Fruit fly (Drosophila melanogaster): ENCODE results near the gene Sytalpha.

Gene Sytalpha

DNA sequence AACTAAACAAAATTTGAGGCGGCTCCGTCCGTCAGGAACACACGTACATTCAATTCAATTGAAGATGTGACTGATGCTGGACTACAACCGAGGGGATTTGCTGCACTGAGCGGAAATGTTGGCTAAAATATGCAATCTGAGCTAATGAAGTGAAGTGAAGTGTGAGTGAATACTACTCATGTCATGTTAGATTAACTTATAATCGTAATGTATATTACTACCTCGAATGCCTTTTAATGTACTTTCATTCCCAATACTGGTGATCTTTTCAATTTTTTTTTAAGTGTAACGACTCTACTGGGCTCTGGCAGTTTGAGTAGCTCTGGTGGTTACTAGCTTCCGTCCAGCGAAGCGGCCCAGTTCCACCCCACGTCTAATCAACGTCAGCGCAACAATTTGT is 9.1 kb upstream of the Sytalpha start (continued):
- TF ChIP-seq NfI (GFP tag; optimal IDR thresholded peaks at IDR 0.05) (peak; percentile 2), CG12942 (GFP tag; optimal IDR thresholded peaks at IDR 0.05) (no peak), Dbx (GFP tag; IDR thresholded peaks at IDR 0.05) (no peak), CG9876 (GFP tag; optimal IDR thresholded peaks at IDR 0.05) (no peak), CkIIα-i1 (GFP tag; IDR thresholded peaks at IDR 0.05) (no peak), CG10267 (tag; optimal IDR thresholded peaks at IDR 0.05) (peak; percentile 22), C15 (GFP tag; IDR thresholded peaks at IDR 0.05) (no peak), HHEX (GFP tag; optimal IDR thresholded peaks at IDR 0.05) (no peak), CG32772 (GFP tag; IDR thresholded peaks at IDR 0.05) (no peak), CG2712 (tag; optimal IDR thresholded peaks at IDR 0.05) (peak; percentile 35), ro (GFP tag; IDR thresholded peaks at IDR 0.05) (no peak), wek (GFP tag; optimal IDR thresholded peaks at IDR 0.05) (peak; percentile 3), CG3407 (GFP tag; optimal IDR thresholded peaks at IDR 0.05) (peak; percentile 48), CG12769 (tag; optimal IDR thresholded peaks at IDR 0.05) (peak; percentile 24), fd102C (GFP tag; optimal IDR thresholded peaks at IDR 0.05) (no peak), CG12391 (tag; optimal IDR thresholded peaks at IDR 0.05) (peak; percentile 62), zf30C (GFP tag; optimal IDR thresholded peaks at IDR 0.05) (peak; percentile 75), az2 (GFP tag; optimal IDR thresholded peaks at IDR 0.05) (peak; percentile 51), gsb-n (tag; optimal IDR thresholded peaks at IDR 0.05) (peak; percentile 63), grn (GFP tag; optimal IDR thresholded peaks at IDR 0.05) (no peak), Nf-YA (GFP tag; IDR thresholded peaks at IDR 0.05) (no peak), kni (GFP tag; optimal IDR thresholded peaks at IDR 0.05) (no peak), CG4282 (GFP tag; optimal IDR thresholded peaks at IDR 0.05) (no peak), ATbp (GFP tag; optimal IDR thresholded peaks at IDR 0.05) (peak; percentile 58), D19B (GFP tag; optimal IDR thresholded peaks at IDR 0.05) (no peak), gce (GFP tag; IDR thresholded peaks at IDR 0.05) (no peak), BEAF-32 (GFP tag; optimal IDR thresholded peaks at IDR 0.05) (no peak), gcm (GFP tag; optimal IDR thresholded peaks at IDR 0.05) (peak; percentile 54), CG18476 (GFP tag; optimal IDR thresholded peaks at IDR 0.05) (peak; percentile 23), CG17361 (GFP tag; IDR thresholded peaks at IDR 0.05) (no peak), CG13775 (GFP tag; optimal IDR thresholded peaks at IDR 0.05) (no peak), Awh (GFP tag; IDR thresholded peaks at IDR 0.05) (no peak), ranshi (GFP tag; IDR thresholded peaks at IDR 0.05) (no peak), CG17568 (GFP tag; optimal IDR thresholded peaks at IDR 0.05) (no peak), CG14014 (GFP tag; IDR thresholded peaks at IDR 0.05) (0 out of 2 replicates have a peak, but pooled peaks have one; percentile 8), CG15269 (tag; optimal IDR thresholded peaks at IDR 0.05) (peak; percentile 32), CG7556 (GFP tag; optimal IDR thresholded peaks at IDR 0.05) (peak; percentile 65), YL-1 (GFP tag; optimal IDR thresholded peaks at IDR 0.05) (no peak), zfh2 (GFP tag; optimal IDR thresholded peaks at IDR 0.05) (no peak), caup (GFP tag; optimal IDR thresholded peaks at IDR 0.05; ENCODE audit: severe bottlenecking) (peak; percentile 3), pfk (GFP tag; optimal IDR thresholded peaks at IDR 0.05) (no peak), CG7786 (GFP tag; optimal IDR thresholded peaks at IDR 0.05) (peak; percentile 2), sna (GFP tag; IDR thresholded peaks at IDR 0.05; ENCODE audit: partially characterized antibody) (no peak), CG31388 (GFP tag; optimal IDR thresholded peaks at IDR 0.05) (no peak), tgo (GFP tag; IDR thresholded peaks at IDR 0.05) (no peak; the same call in 2 of the 3 replicates), CG15601 (tag; optimal IDR thresholded peaks at IDR 0.05) (peak; percentile 44), dmrt99B (tag; optimal IDR thresholded peaks at IDR 0.05) (peak; percentile 54), CG2875 (GFP tag; optimal IDR thresholded peaks at IDR 0.05) (peak; percentile 0), NC2β (GFP tag; optimal IDR thresholded peaks at IDR 0.05) (peak; percentile 29), tx (GFP tag; optimal IDR thresholded peaks at IDR 0.05) (peak; percentile 6), Blimp-1 (GFP tag; optimal IDR thresholded peaks at IDR 0.05) (peak; percentile 16)

Measured in whole organism, embryonic.